Worm (Caenorhabditis elegans): ENCODE results near the gene sms-1.

Gene sms-1

ce11 chrIV:11458700-11459263, 39.2 kb downstream of the sms-1 start:
- TF ChIP-seq ztf-3 (GFP tag; optimal IDR thresholded peaks at IDR 0.05): no peak

- TF ChIP-seq nhr-179 (tag; optimal IDR thresholded peaks at IDR 0.05) (no peak), unc-62 (GFP tag; optimal IDR thresholded peaks at IDR 0.05) (no peak)
These were observed 42.1 kb downstream of the sms-1 start for ce11 chrIV:11455824-11456223.

ce11 chrIV:11452928-11453327, 45.0 kb downstream of the sms-1 start:
- no peak for TF ChIP-seq nfya-1 (tag; optimal IDR thresholded peaks at IDR 0.05; ENCODE audit: borderline replicate concordance, insufficient read depth)
- TF ChIP-seq F10E7.11 (tag; optimal IDR thresholded peaks at IDR 0.05): no peak
- TF ChIP-seq atf-7 (tag; optimal IDR thresholded peaks at IDR 0.05): no peak
- no peak for TF ChIP-seq B0336.3 (GFP tag; IDR thresholded peaks at IDR 0.05)
- TF ChIP-seq madf-8 (GFP tag; conservative IDR thresholded peaks at IDR 0.05): no peak
- no peak for TF ChIP-seq tbp1 (GFP tag; optimal IDR thresholded peaks at IDR 0.05)
- no peak for TF ChIP-seq Y53G8AR.9 (GFP tag; conservative IDR thresholded peaks at IDR 0.05)
- TF ChIP-seq madf-3 (GFP tag; IDR thresholded peaks at IDR 0.05): no peak
- no peak for TF ChIP-seq nhr-80 (tag; optimal IDR thresholded peaks at IDR 0.05)
- TF ChIP-seq ztf-18 (tag; optimal IDR thresholded peaks at IDR 0.05): no peak
- TF ChIP-seq mcd-1 (GFP tag; IDR thresholded peaks at IDR 0.05): no peak
- no peak for TF ChIP-seq K11D2.4 (GFP tag; IDR thresholded peaks at IDR 0.05)
- no peak for TF ChIP-seq F55B11.4 (tag; optimal IDR thresholded peaks at IDR 0.05; ENCODE audit: borderline replicate concordance, insufficient read depth)
- no peak for TF ChIP-seq ztf-6 (GFP tag; IDR thresholded peaks at IDR 0.05)

ce11 chrIV:11438255-11438654, 59.7 kb downstream of the sms-1 start:
- TF ChIP-seq ceh-40 (GFP tag; IDR thresholded peaks at IDR 0.05) (no peak), nhr-80 (tag; optimal IDR thresholded peaks at IDR 0.05) (peak; percentile 31)

ce11 chrIV:11435761-11436160, 62.2 kb downstream of the sms-1 start:
- no peak for TF ChIP-seq lir-1 (GFP tag; conservative IDR thresholded peaks at IDR 0.05)
- TF ChIP-seq aptf-3 (GFP tag; IDR thresholded peaks at IDR 0.05): no peak
- no peak for TF ChIP-seq zim-3 (tag; optimal IDR thresholded peaks at IDR 0.05)
- TF ChIP-seq nfya-2 (GFP tag; IDR thresholded peaks at IDR 0.05): no peak
- no peak for TF ChIP-seq hsf-1 (GFP tag; IDR thresholded peaks at IDR 0.05)

ce11 chrIV:11434575-11434974, 63.4 kb downstream of the sms-1 start:
- TF ChIP-seq C06A6.2 (GFP tag; conservative IDR thresholded peaks at IDR 0.05) (no peak), cebp-1 (GFP tag; IDR thresholded peaks at IDR 0.05) (no peak), cebp-1 (tag; optimal IDR thresholded peaks at IDR 0.05) (no peak), ets-4 (GFP tag; optimal IDR thresholded peaks at IDR 0.05) (peak; percentile 21), nhr-80 (tag; optimal IDR thresholded peaks at IDR 0.05) (peak; percentile 71), ceh-58 (GFP tag; IDR thresholded peaks at IDR 0.05) (no peak), ztf-22 (GFP tag; optimal IDR thresholded peaks at IDR 0.05) (no peak), dox-1 (GFP tag; IDR thresholded peaks at IDR 0.05) (peak; percentile 41; the same call in 1 of the 2 replicates)

- TF ChIP-seq nhr-27 (tag; optimal IDR thresholded peaks at IDR 0.05): no peak
- TF ChIP-seq rcor-1 (GFP tag; IDR thresholded peaks at IDR 0.05): 0 out of 2 replicates have a peak, but pooled peaks have one; percentile 27
- TF ChIP-seq ccch-3 (GFP tag; optimal IDR thresholded peaks at IDR 0.05): no peak
- TF ChIP-seq C17E4.6 (GFP tag; IDR thresholded peaks at IDR 0.05): no peak
- TF ChIP-seq ekl-4 (GFP tag; IDR thresholded peaks at IDR 0.05): 0 out of 2 replicates have a peak, but pooled peaks have one; percentile 44
- TF ChIP-seq F10E7.11 (tag; optimal IDR thresholded peaks at IDR 0.05): no peak
- TF ChIP-seq lsl-1 (GFP tag; optimal IDR thresholded peaks at IDR 0.05): peak; percentile 21
- peak; percentile 69 for TF ChIP-seq mcd-1 (GFP tag; IDR thresholded peaks at IDR 0.05)
- no peak for TF ChIP-seq aptf-2 (GFP tag; conservative IDR thresholded peaks at IDR 0.05)
- TF ChIP-seq B0019.2 (GFP tag; conservative IDR thresholded peaks at IDR 0.05): 0 out of 2 replicates have a peak, but pooled peaks have one; percentile 35
- no peak for TF ChIP-seq Y79H2A.3 (GFP tag; conservative IDR thresholded peaks at IDR 0.05)
- TF ChIP-seq madf-3 (GFP tag; IDR thresholded peaks at IDR 0.05): no peak
- TF ChIP-seq lin-54 (GFP tag; optimal IDR thresholded peaks at IDR 0.05): peak; percentile 43
These were observed 64.3 kb downstream of the sms-1 start for ce11 chrIV:11433709-11434108.
